Worm (Caenorhabditis elegans) whole organism, young adult: ENCODE measurements around the gene dnc-4.
"Not testable (repeated sequence)": the region's sequence is repeated elsewhere in the genome, so short reads cannot be mapped to it uniquely, and the experiment has no call there.

Source experiments
- B0261.1 ChIP-seq: sonication (generic microtip); optimal IDR thresholded peaks from 2 replicates; lab custom pipeline; 2016; ENCODE audit warnings: mild to moderate bottlenecking, missing genetic modification characterization, moderate library complexity, missing compliant biosample characterization
- F49E8.2 ChIP-seq: sonication (generic microtip); optimal IDR thresholded peaks from 3 replicates; lab custom pipeline; 2017; ENCODE audit warnings: missing genetic modification characterization, mild to moderate bottlenecking, missing compliant biosample characterization, antibody characterized with exemption, moderate library complexity; ENCODE audit not compliant: insufficient read depth
- Y53G8AR.9 ChIP-seq: fragments of 200-800 bp; sonication (Bioruptor generic); conservative IDR thresholded peaks from 2 replicates; pipeline ENCODE4 v1.3.6; 2022; ENCODE audit warnings: missing genetic modification reagents, missing genetic modification characterization, missing compliant biosample characterization
- die-1 ChIP-seq: sonication (generic microtip); optimal IDR thresholded peaks from 2 replicates; lab custom pipeline; 2016; ENCODE audit warnings: missing genotype, mild to moderate bottlenecking, missing genetic modification characterization, missing compliant biosample characterization
- egrh-3 ChIP-seq: fragments of 200-800 bp; sonication (Bioruptor generic); IDR thresholded peaks from 2 replicates; pipeline ENCODE4 v1.3.6; 2022; ENCODE audit warnings: missing genetic modification reagents, missing genetic modification characterization, missing compliant biosample characterization
- mel-28 ChIP-seq: sonication (generic microtip); optimal IDR thresholded peaks from 2 replicates; lab custom pipeline; 2016; ENCODE audit warnings: borderline replicate concordance, mild to moderate bottlenecking, missing genetic modification characterization, missing compliant biosample characterization
- pha-4 ChIP-seq: fragments of 150-350 bp; sonication (generic microtip); optimal IDR thresholded peaks from 2 replicates; lab custom pipeline; 2014; ENCODE audit warnings: missing biosample characterization, missing genetic modification reagents, missing genetic modification characterization
- snpc-3.4 ChIP-seq: sonication (generic microtip); optimal IDR thresholded peaks from 2 replicates; lab custom pipeline; 2017; ENCODE audit warnings: missing genetic modification characterization, mild to moderate bottlenecking, missing compliant biosample characterization, antibody characterized with exemption, moderate library complexity, missing genotype, missing genetic modification reagents
- somi-1 ChIP-seq: fragments of 200-800 bp; sonication (Bioruptor generic); optimal IDR thresholded peaks from 2 replicates; lab custom pipeline; 2018; ENCODE audit warnings: mild to moderate bottlenecking, missing genetic modification characterization, missing compliant biosample characterization
- zfh-2 ChIP-seq: fragments of 200-800 bp; sonication (Bioruptor generic); conservative IDR thresholded peaks from 2 replicates; pipeline ENCODE4 v1.3.6; 2022; ENCODE audit warnings: missing genetic modification reagents, missing genetic modification characterization, missing compliant biosample characterization
- ztf-26 ChIP-seq: sonication (generic microtip); optimal IDR thresholded peaks from 2 replicates; lab custom pipeline; 2017; ENCODE audit warnings: missing genetic modification characterization, missing compliant biosample characterization
- ztf-6 ChIP-seq: fragments of 200-800 bp; sonication (Bioruptor generic); IDR thresholded peaks from 2 replicates; pipeline ENCODE4 v1.3.6; 2022; ENCODE audit warnings: missing genetic modification reagents, missing genetic modification characterization, missing compliant biosample characterization

DNA sequence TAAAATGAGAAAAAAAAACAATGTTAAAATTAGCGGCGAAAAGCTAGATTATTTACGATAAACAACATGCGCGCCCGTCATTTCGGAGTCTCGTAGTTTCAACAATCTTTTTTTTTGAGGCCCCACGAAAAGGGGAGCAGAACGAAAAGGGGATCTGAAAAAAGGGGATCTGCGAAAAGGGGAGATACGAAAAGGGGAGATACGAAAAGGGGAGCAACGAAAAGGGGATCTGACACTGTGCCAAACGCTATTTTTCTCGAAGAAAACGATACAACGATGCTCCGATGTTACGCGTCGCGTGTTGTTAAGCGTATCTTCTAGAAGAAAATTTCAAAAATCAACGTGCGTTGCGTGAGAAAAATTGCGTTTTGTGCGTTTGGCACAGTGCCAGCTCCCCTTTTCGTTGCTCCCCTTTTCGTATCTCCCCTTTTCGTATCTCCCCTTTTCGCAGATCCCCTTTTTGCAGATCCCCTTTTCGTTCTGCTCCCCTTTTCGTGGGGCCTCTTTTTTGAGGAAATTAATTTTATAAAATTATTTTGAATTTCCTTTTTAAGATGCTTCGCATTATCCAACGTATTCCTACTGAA, 3.8 kb downstream of the dnc-4 start, which contains the start of gene C26B2.7:
- TF ChIP-seq F49E8.2 (tag; lab: Kevin White, UChicago) (peak; percentile 53), ztf-6 (GFP tag; lab: Robert Waterston, UW) (peak; percentile 44; the same call in 1 of the 2 replicates), die-1 (peak; percentile 54), snpc-3.4 (tag; lab: Kevin White, UChicago) (peak; percentile 29), ztf-26 (tag; lab: Kevin White, UChicago) (peak; percentile 18), egrh-3 (peak; percentile 81), zfh-2 (GFP tag; lab: Robert Waterston, UW) (peak; percentile 39; the same call in 1 of the 2 replicates)
- not testable (repeated sequence) for TF ChIP-seq somi-1; B0261.1 (tag; lab: Kevin White, UChicago); pha-4 (tag; lab: Kevin White, UChicago); Y53G8AR.9 (GFP tag; lab: Robert Waterston, UW); mel-28 (tag; lab: Kevin White, UChicago)
